Worm (Caenorhabditis elegans): ENCODE measurements around the gene C08B6.8.

DNA sequence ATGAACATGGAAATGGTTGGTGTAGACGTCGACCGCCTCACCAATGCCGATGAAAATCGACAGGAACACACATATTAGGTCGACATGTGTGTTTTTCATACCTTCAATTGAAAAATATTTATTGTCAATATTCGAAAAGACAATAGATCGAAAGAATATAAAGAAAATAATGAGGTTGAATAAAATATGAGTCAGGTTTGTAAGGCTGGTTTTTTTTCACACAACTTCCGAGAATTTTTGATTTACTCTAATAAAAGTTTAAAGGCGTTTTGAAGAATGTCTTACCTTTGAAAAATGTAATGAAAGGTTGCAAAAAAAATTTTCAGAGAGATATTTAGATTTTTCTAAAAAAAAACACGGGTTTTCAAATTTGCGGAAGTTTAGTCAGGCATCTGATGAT, 39.2 kb downstream of the C08B6.8 start, which contains the start of gene egl-3:
- TF ChIP-seq lin-13 (GFP tag; optimal IDR thresholded peaks at IDR 0.05) (no peak), F10B5.3 (tag; optimal IDR thresholded peaks at IDR 0.05) (no peak), mxl-3 (GFP tag; optimal IDR thresholded peaks at IDR 0.05) (no peak), dve-1 (tag; optimal IDR thresholded peaks at IDR 0.05; ENCODE audit: insufficient read depth) (no peak), aha-1 (tag) (no peak), mdt-29 (GFP tag; IDR thresholded peaks at IDR 0.05) (no peak), dpl-1 (GFP tag; optimal IDR thresholded peaks at IDR 0.05) (no peak), lin-39 (tag; optimal IDR thresholded peaks at IDR 0.05) (no peak)

Measured in whole organism, L4 larva.